Worm (Caenorhabditis elegans) whole organism, late embryonic: ENCODE results near the gene pak-1.

Source experiments
- C08G9.2 ChIP-seq: sonication (generic microtip); optimal IDR thresholded peaks from 2 replicates; lab custom pipeline; 2016; ENCODE audit warnings: mild to moderate bottlenecking, missing genetic modification characterization, moderate library complexity, missing compliant biosample characterization
- C38D4.7 ChIP-seq: fragments of 200-800 bp; sonication (Bioruptor generic); optimal IDR thresholded peaks from 2 replicates; lab custom pipeline; 2018; ENCODE audit warnings: mild to moderate bottlenecking, missing genetic modification characterization, moderate library complexity, missing compliant biosample characterization
- F13H6.1 ChIP-seq: sonication (generic microtip); optimal IDR thresholded peaks from 2 replicates; lab custom pipeline; 2016; ENCODE audit warnings: missing genetic modification characterization, missing compliant biosample characterization
- K02D7.2 ChIP-seq: sonication (generic microtip); optimal IDR thresholded peaks from 2 replicates; lab custom pipeline; 2017; ENCODE audit warnings: mild to moderate bottlenecking, missing genetic modification characterization, missing compliant biosample characterization
- K09A11.1 ChIP-seq: sonication (generic microtip); optimal IDR thresholded peaks from 2 replicates; lab custom pipeline; 2017; ENCODE audit warnings: antibody characterized with exemption, mild to moderate bottlenecking, missing genetic modification characterization, missing compliant biosample characterization; ENCODE audit not compliant: insufficient read depth
- Y22D7AL.16 ChIP-seq: sonication (generic microtip); optimal IDR thresholded peaks from 2 replicates; lab custom pipeline; 2016; ENCODE audit warnings: missing genetic modification characterization, missing compliant biosample characterization
- ahr-1 ChIP-seq: sonication (generic microtip); optimal IDR thresholded peaks from 2 replicates; lab custom pipeline; 2016; ENCODE audit warnings: missing genetic modification characterization, missing compliant biosample characterization
- ceh-14 ChIP-seq: sonication (generic microtip); optimal IDR thresholded peaks from 2 replicates; lab custom pipeline; 2016; ENCODE audit warnings: missing genotype, missing genetic modification characterization, missing compliant biosample characterization
- ceh-18 ChIP-seq: sonication (generic microtip); optimal IDR thresholded peaks from 2 replicates; lab custom pipeline; 2016; ENCODE audit warnings: missing genetic modification characterization, missing compliant biosample characterization
- ceh-19 ChIP-seq: fragments of 200-800 bp; sonication (Bioruptor generic); optimal IDR thresholded peaks from 2 replicates; lab custom pipeline; 2018; ENCODE audit warnings: mild to moderate bottlenecking, missing genetic modification characterization, missing compliant biosample characterization
- ceh-2 ChIP-seq: sonication (generic microtip); optimal IDR thresholded peaks from 2 replicates; lab custom pipeline; 2016; ENCODE audit warnings: missing genotype, missing genetic modification characterization, missing compliant biosample characterization
- ceh-24 ChIP-seq: sonication (generic microtip); optimal IDR thresholded peaks from 2 replicates; lab custom pipeline; 2016; ENCODE audit warnings: mild to moderate bottlenecking, missing genetic modification characterization, missing compliant biosample characterization
- ceh-31 ChIP-seq: sonication (generic microtip); optimal IDR thresholded peaks from 2 replicates; lab custom pipeline; 2016; ENCODE audit warnings: missing genetic modification characterization, missing compliant biosample characterization
- ceh-45 ChIP-seq: fragments of 200-800 bp; sonication (Bioruptor generic); IDR thresholded peaks from 2 replicates; pipeline ENCODE4 v1.3.6; 2022; ENCODE audit warnings: missing genetic modification reagents, missing genetic modification characterization, missing compliant biosample characterization
- ceh-48 ChIP-seq: sonication (generic microtip); optimal IDR thresholded peaks from 2 replicates; lab custom pipeline; 2016; ENCODE audit warnings: missing genetic modification characterization, inconsistent platforms, missing compliant biosample characterization
- ceh-6 ChIP-seq: fragments of 200-800 bp; sonication (Bioruptor generic); optimal IDR thresholded peaks from 2 replicates; lab custom pipeline; 2018; ENCODE audit warnings: mild to moderate bottlenecking, missing genetic modification characterization, missing compliant biosample characterization
- dve-1 ChIP-seq: sonication (generic microtip); optimal IDR thresholded peaks from 2 replicates; lab custom pipeline; 2017; ENCODE audit warnings: antibody characterized with exemption, mild to moderate bottlenecking, missing genetic modification characterization, missing compliant biosample characterization
- elt-2 ChIP-seq: sonication (generic microtip); optimal IDR thresholded peaks from 2 replicates; lab custom pipeline; 2016; ENCODE audit warnings: missing genetic modification reagents, missing genetic modification characterization, missing compliant biosample characterization
- ets-4 ChIP-seq: sonication (generic microtip); optimal IDR thresholded peaks from 2 replicates; lab custom pipeline; 2016; ENCODE audit warnings: missing genetic modification characterization, missing compliant biosample characterization
- fax-1 ChIP-seq: sonication (generic microtip); optimal IDR thresholded peaks from 2 replicates; lab custom pipeline; 2016; ENCODE audit warnings: missing genotype, missing genetic modification characterization, missing compliant biosample characterization
- gmeb-2 ChIP-seq: sonication (generic microtip); optimal IDR thresholded peaks from 2 replicates; lab custom pipeline; 2016; ENCODE audit warnings: missing genetic modification characterization, inconsistent platforms, missing compliant biosample characterization
- hlh-13 ChIP-seq: fragments of 200-800 bp; sonication (Bioruptor generic); optimal IDR thresholded peaks from 2 replicates; lab custom pipeline; 2018; ENCODE audit warnings: mild to moderate bottlenecking, missing genetic modification characterization, missing compliant biosample characterization
- hlh-30 ChIP-seq: sonication (generic microtip); optimal IDR thresholded peaks from 2 replicates; lab custom pipeline; 2017; ENCODE audit warnings: antibody characterized with exemption, missing genetic modification characterization, missing compliant biosample characterization; ENCODE audit not compliant: insufficient read depth
- hlh-6 ChIP-seq: sonication (generic microtip); optimal IDR thresholded peaks from 2 replicates; lab custom pipeline; 2016; ENCODE audit warnings: missing genotype, missing genetic modification characterization, missing compliant biosample characterization
- hlh-8 ChIP-seq: sonication (generic microtip); optimal IDR thresholded peaks from 2 replicates; lab custom pipeline; 2016; ENCODE audit warnings: missing genotype, missing genetic modification characterization, missing compliant biosample characterization
- lin-11 ChIP-seq: fragments of 200-800 bp; sonication (Bioruptor generic); optimal IDR thresholded peaks from 2 replicates; lab custom pipeline; 2018; ENCODE audit warnings: mild to moderate bottlenecking, missing genetic modification characterization, missing compliant biosample characterization
- madf-2 ChIP-seq: sonication (generic microtip); optimal IDR thresholded peaks from 2 replicates; lab custom pipeline; 2017; ENCODE audit warnings: missing genetic modification characterization, missing compliant biosample characterization
- nhr-11 ChIP-seq: fragments of 150-350 bp; optimal IDR thresholded peaks from 2 replicates; lab custom pipeline; 2014; ENCODE audit warnings: missing biosample characterization, missing genetic modification characterization
- nhr-232 ChIP-seq: sonication (generic microtip); optimal IDR thresholded peaks from 2 replicates; lab custom pipeline; 2016; ENCODE audit warnings: missing genetic modification characterization, missing compliant biosample characterization
- pat-9 ChIP-seq: fragments of 200-800 bp; sonication (Bioruptor generic); optimal IDR thresholded peaks from 2 replicates; lab custom pipeline; 2018; ENCODE audit warnings: mild to moderate bottlenecking, missing genetic modification characterization, moderate library complexity, missing compliant biosample characterization
- pax-1 ChIP-seq: fragments of 150-350 bp; optimal IDR thresholded peaks from 2 replicates; lab custom pipeline; 2014; ENCODE audit warnings: missing biosample characterization, missing genetic modification characterization
- pha-2 ChIP-seq: sonication (generic microtip); optimal IDR thresholded peaks from 2 replicates; lab custom pipeline; 2017; ENCODE audit warnings: mild to moderate bottlenecking, missing genetic modification characterization, missing compliant biosample characterization
- pha-4 ChIP-seq: fragments of 150-350 bp; optimal IDR thresholded peaks from 2 replicates; lab custom pipeline; 2018; ENCODE audit warnings: missing biosample characterization, missing genetic modification reagents, missing genetic modification characterization
- pqm-1 ChIP-seq: sonication (generic microtip); optimal IDR thresholded peaks from 2 replicates; lab custom pipeline; 2016; ENCODE audit warnings: missing genetic modification characterization, missing compliant biosample characterization
- rnt-1 ChIP-seq: sonication (generic microtip); optimal IDR thresholded peaks from 2 replicates; lab custom pipeline; 2016; ENCODE audit warnings: missing genetic modification characterization, missing compliant biosample characterization
- sdc-2 ChIP-seq: sonication (generic microtip); optimal IDR thresholded peaks from 2 replicates; lab custom pipeline; 2016; ENCODE audit warnings: missing genotype, missing genetic modification characterization, missing compliant biosample characterization
- tbx-2 ChIP-seq: sonication (generic microtip); optimal IDR thresholded peaks from 2 replicates; lab custom pipeline; 2016; ENCODE audit warnings: missing genetic modification characterization, missing compliant biosample characterization
- unc-3 ChIP-seq, 2 experiments: fragments of 200-800 bp in 1 of 2; sonication (Bioruptor generic) in 1 of 2; sonication (generic microtip) in 1 of 2; conservative IDR thresholded peaks in 1 of 2; optimal IDR thresholded peaks in 1 of 2; 2 replicates each; pipeline versions ENCODE4 v1.3.6 to Lab custom; 2016 to 2022; ENCODE audit warnings: missing compliant biosample characterization in 2 of 2, missing genetic modification characterization in 2 of 2, missing genetic modification reagents in 1 of 2
- unc-86 ChIP-seq: sonication (generic microtip); optimal IDR thresholded peaks from 2 replicates; lab custom pipeline; 2016; ENCODE audit warnings: missing genetic modification characterization, missing compliant biosample characterization
- zip-5 ChIP-seq: sonication (generic microtip); optimal IDR thresholded peaks from 2 replicates; lab custom pipeline; 2016; ENCODE audit warnings: missing genetic modification characterization, missing compliant biosample characterization
- ztf-16 ChIP-seq: sonication (generic microtip); optimal IDR thresholded peaks from 2 replicates; lab custom pipeline; 2017; ENCODE audit warnings: missing genetic modification characterization, missing compliant biosample characterization

The pak-1 gene

ce11 chrX:6026732-6027528, 21.5 kb downstream of the pak-1 start:
- no peak for TF ChIP-seq pat-9 (tag; lab: Kevin White, UChicago)
- TF ChIP-seq K02D7.2 (tag; lab: Kevin White, UChicago), result no peak
- no peak for TF ChIP-seq ztf-16 (tag; lab: Kevin White, UChicago)
- no peak for TF ChIP-seq pha-2 (tag; lab: Kevin White, UChicago)
- no peak for TF ChIP-seq tbx-2
- TF ChIP-seq unc-86, result no peak
- no peak for TF ChIP-seq ceh-48
- TF ChIP-seq ceh-31, result no peak

- no peak for TF ChIP-seq rnt-1
- no peak for TF ChIP-seq ets-4 (tag; lab: Kevin White, UChicago)
- no peak for TF ChIP-seq C38D4.7 (GFP tag; lab: Kevin White, UChicago)
- no peak for TF ChIP-seq ceh-6
- no peak for TF ChIP-seq Y22D7AL.16 (tag; lab: Kevin White, UChicago)
- no peak for TF ChIP-seq C08G9.2 (tag; lab: Kevin White, UChicago)
- TF ChIP-seq fax-1 (tag; lab: Kevin White, UChicago), result no peak
- no peak for TF ChIP-seq pha-4 (tag; lab: Kevin White, UChicago)
- TF ChIP-seq ceh-24 (tag; lab: Kevin White, UChicago), result no peak
- no peak for TF ChIP-seq nhr-232 (tag; lab: Kevin White, UChicago)
Measured at ce11 chrX:6024977-6025376, 23.4 kb downstream of the pak-1 start.

- TF ChIP-seq C08G9.2 (tag; lab: Kevin White, UChicago) (no peak), hlh-8 (tag; lab: Kevin White, UChicago) (no peak), ceh-45 (no peak), hlh-30 (tag; lab: Kevin White, UChicago) (no peak), hlh-6 (tag; lab: Kevin White, UChicago) (no peak), ceh-18 (no peak), F13H6.1 (no peak), ceh-14 (tag; lab: Kevin White, UChicago) (no peak), ceh-24 (tag; lab: Kevin White, UChicago) (no peak), ceh-19 (GFP tag; lab: Kevin White, UChicago) (no peak), pax-1 (no peak), madf-2 (no peak), nhr-11 (tag; lab: Kevin White, UChicago) (no peak), pat-9 (tag; lab: Kevin White, UChicago) (no peak), pqm-1 (tag; lab: Kevin White, UChicago) (no peak), hlh-13 (GFP tag; lab: Kevin White, UChicago) (no peak)
- TF ChIP-seq, all 69 proteins: peak for 0
Measured at ce11 chrX:6022469-6022868, 25.9 kb downstream of the pak-1 start, which contains the start of gene lelo-3. Gene lelo-3, minus strand, starts transcription at chrX:6022569.

ce11 chrX:6020782-6021181, 27.6 kb downstream of the pak-1 start:
- TF ChIP-seq gmeb-2 (tag; lab: Kevin White, UChicago) (no peak), zip-5 (tag; lab: Kevin White, UChicago) (no peak), hlh-6 (tag; lab: Kevin White, UChicago) (no peak), K09A11.1 (no peak), ceh-2 (no peak), lin-11 (tag; lab: Kevin White, UChicago) (no peak), ahr-1 (tag; lab: Kevin White, UChicago) (no peak), sdc-2 (tag; lab: Kevin White, UChicago) (no peak), pha-2 (tag; lab: Kevin White, UChicago) (no peak), elt-2 (tag; lab: Kevin White, UChicago) (no peak), hlh-8 (tag; lab: Kevin White, UChicago) (no peak), dve-1 (tag; lab: Kevin White, UChicago) (no peak), unc-3 (GFP tag; conservative IDR thresholded peaks at IDR 0.05; lab: Robert Waterston, UW) (no peak), unc-3 (tag; optimal IDR thresholded peaks at IDR 0.05; lab: Kevin White, UChicago) (no peak)
